Fruit fly (Drosophila melanogaster) whole organism, wandering third instar larva: ENCODE measurements around the gene CG32259.

Experiments used
- Abd-B ChIP-seq: fragments of >200 bp; optimal IDR thresholded peaks from 2 replicates; lab custom pipeline; 2017; ENCODE audit warnings: missing biosample characterization, missing genetic modification characterization
- CG32264 ChIP-seq: fragments of 200-800 bp; sonication (Bioruptor generic); optimal IDR thresholded peaks from 2 replicates; lab custom pipeline; 2016; ENCODE audit warnings: missing biosample characterization, missing genetic modification characterization
- CrebA ChIP-seq: fragments of 200-800 bp; sonication (Bioruptor generic); optimal IDR thresholded peaks from 2 replicates; lab custom pipeline; 2016; ENCODE audit warnings: missing biosample characterization, mild to moderate bottlenecking, missing genetic modification characterization, borderline replicate concordance
- Dfd ChIP-seq: fragments of >200 bp; optimal IDR thresholded peaks from 2 replicates; lab custom pipeline; 2017; ENCODE audit warnings: missing biosample characterization, missing genetic modification characterization
- HLH106 ChIP-seq: fragments of 200-800 bp; optimal IDR thresholded peaks from 3 replicates; lab custom pipeline; 2019; ENCODE audit warnings: missing biosample characterization, mild to moderate bottlenecking, missing genetic modification characterization, moderate library complexity
- Hnf4 ChIP-seq: fragments of 200-800 bp; sonication (Bioruptor generic); optimal IDR thresholded peaks from 2 replicates; lab custom pipeline; 2016; ENCODE audit warnings: missing biosample characterization, mild to moderate bottlenecking, missing genetic modification characterization
- Hr78 ChIP-seq: fragments of >200 bp; optimal IDR thresholded peaks from 2 replicates; lab custom pipeline; 2017; ENCODE audit warnings: missing biosample characterization, missing genetic modification characterization
- Hr83 ChIP-seq: fragments of 200-300 bp; sonication (Bioruptor generic); optimal IDR thresholded peaks from 2 replicates; lab custom pipeline; 2016; ENCODE audit warnings: missing biosample characterization, mild to moderate bottlenecking, missing genetic modification characterization, moderate library complexity; ENCODE audit not compliant: poor library complexity, severe bottlenecking
- Jra ChIP-seq: sonication (Bioruptor generic); optimal IDR thresholded peaks from 2 replicates; lab custom pipeline; 2016; ENCODE audit warnings: missing biosample characterization, missing genetic modification characterization
- Mio ChIP-seq: sonication (Bioruptor generic); optimal IDR thresholded peaks from 2 replicates; lab custom pipeline; 2016; ENCODE audit warnings: missing biosample characterization, missing genetic modification characterization
- Myc ChIP-seq: fragments of >200 bp; optimal IDR thresholded peaks from 2 replicates; lab custom pipeline; 2017
- N ChIP-seq: fragments of >200 bp; optimal IDR thresholded peaks from 2 replicates; lab custom pipeline; 2018; ENCODE audit warnings: missing biosample characterization, missing external identifiers, missing genetic modification characterization
- OdsH ChIP-seq: fragments of 200-800 bp; sonication (Bioruptor generic); optimal IDR thresholded peaks from 2 replicates; lab custom pipeline; 2016; ENCODE audit warnings: missing biosample characterization, mild to moderate bottlenecking, missing genetic modification characterization
- Rel ChIP-seq, 2 experiments: fragments of 200-800 bp; sonication (Bioruptor generic) in 1 of 2; optimal IDR thresholded peaks; 2 replicates in 1 of 2; 3 replicates in 1 of 2; lab custom pipeline; 2016 to 2019; ENCODE audit warnings: mild to moderate bottlenecking in 2 of 2, missing biosample characterization in 2 of 2, missing genetic modification characterization in 2 of 2, moderate library complexity in 1 of 2
- Sp1 ChIP-seq: fragments of 200-800 bp; sonication (Bioruptor generic); optimal IDR thresholded peaks from 3 replicates; lab custom pipeline; 2019; ENCODE audit warnings: missing biosample characterization, mild to moderate bottlenecking, missing genetic modification characterization, moderate library complexity
- Vsx2 ChIP-seq: fragments of 200-300, 225-300 bp; sonication (Bioruptor generic); optimal IDR thresholded peaks from 2 replicates; lab custom pipeline; 2018; ENCODE audit warnings: missing biosample characterization, missing genetic modification characterization; ENCODE audit not compliant: partially characterized antibody
- br ChIP-seq: fragments of 200-800 bp; sonication (Bioruptor generic); optimal IDR thresholded peaks from 2 replicates; lab custom pipeline; 2016; ENCODE audit warnings: missing biosample characterization, missing genetic modification characterization
- brk ChIP-seq: fragments of 200-800 bp; sonication (Bioruptor generic); optimal IDR thresholded peaks from 2 replicates; lab custom pipeline; 2016; ENCODE audit warnings: missing biosample characterization, mild to moderate bottlenecking, missing genetic modification characterization
- dl ChIP-seq, 2 experiments: fragments of 175-275, 200-275 bp in 1 of 2; fragments of 200-275 bp in 1 of 2; sonication (Bioruptor generic); optimal IDR thresholded peaks; lab custom pipeline; 2018; ENCODE audit warnings: mild to moderate bottlenecking in 2 of 2, missing biosample characterization in 2 of 2, missing genetic modification characterization in 2 of 2, moderate library complexity in 2 of 2; ENCODE audit not compliant: partially characterized antibody in 2 of 2, insufficient read depth in 1 of 2
- dmrt93B ChIP-seq: fragments of 200-800 bp; sonication (Bioruptor generic); optimal IDR thresholded peaks from 2 replicates; lab custom pipeline; 2018; ENCODE audit warnings: missing biosample characterization, mild to moderate bottlenecking, missing genetic modification characterization
- dsf ChIP-seq: sonication (Bioruptor generic); optimal IDR thresholded peaks from 2 replicates; lab custom pipeline; 2016; ENCODE audit warnings: missing biosample characterization, missing genetic modification characterization, borderline replicate concordance
- foxo ChIP-seq, 2 experiments: fragments of 200-800 bp; sonication (Bioruptor generic); optimal IDR thresholded peaks; 2 replicates in 1 of 2; 3 replicates in 1 of 2; lab custom pipeline; 2016 to 2017; ENCODE audit warnings: missing biosample characterization in 2 of 2, missing genetic modification characterization in 2 of 2
- fru ChIP-seq: fragments of 200-800 bp; sonication (Bioruptor generic); optimal IDR thresholded peaks from 3 replicates; lab custom pipeline; 2016; ENCODE audit warnings: missing biosample characterization, mild to moderate bottlenecking, missing genetic modification characterization
- h ChIP-seq: fragments of 200-800 bp; sonication (Bioruptor generic); optimal IDR thresholded peaks from 3 replicates; lab custom pipeline; 2016; ENCODE audit warnings: missing biosample characterization, mild to moderate bottlenecking, missing genetic modification characterization
- lola ChIP-seq: fragments of >200 bp; optimal IDR thresholded peaks from 2 replicates; lab custom pipeline; 2017; ENCODE audit warnings: missing biosample characterization, missing genetic modification characterization
- pan ChIP-seq: fragments of >200 bp; optimal IDR thresholded peaks from 2 replicates; lab custom pipeline; 2017
- psq ChIP-seq: fragments of 200-800 bp; sonication (Bioruptor generic); optimal IDR thresholded peaks from 3 replicates; lab custom pipeline; 2017; ENCODE audit warnings: missing biosample characterization, mild to moderate bottlenecking, missing genetic modification characterization, moderate library complexity
- rgr ChIP-seq: fragments of 200-800 bp; sonication (Bioruptor generic); optimal IDR thresholded peaks from 3 replicates; lab custom pipeline; 2016; ENCODE audit warnings: missing biosample characterization, mild to moderate bottlenecking, missing genetic modification characterization
- sv ChIP-seq: fragments of 200-800 bp; sonication (Bioruptor generic); optimal IDR thresholded peaks from 3 replicates; lab custom pipeline; 2016; ENCODE audit warnings: missing biosample characterization, missing genetic modification characterization
- tai ChIP-seq: sonication (Bioruptor generic); optimal IDR thresholded peaks from 2 replicates; lab custom pipeline; 2016; ENCODE audit warnings: missing biosample characterization, missing genetic modification characterization
- woc ChIP-seq: sonication (Bioruptor generic); optimal IDR thresholded peaks from 2 replicates; lab custom pipeline; 2016; ENCODE audit warnings: missing biosample characterization, mild to moderate bottlenecking, missing genetic modification characterization

The CG32259 gene

DNA sequence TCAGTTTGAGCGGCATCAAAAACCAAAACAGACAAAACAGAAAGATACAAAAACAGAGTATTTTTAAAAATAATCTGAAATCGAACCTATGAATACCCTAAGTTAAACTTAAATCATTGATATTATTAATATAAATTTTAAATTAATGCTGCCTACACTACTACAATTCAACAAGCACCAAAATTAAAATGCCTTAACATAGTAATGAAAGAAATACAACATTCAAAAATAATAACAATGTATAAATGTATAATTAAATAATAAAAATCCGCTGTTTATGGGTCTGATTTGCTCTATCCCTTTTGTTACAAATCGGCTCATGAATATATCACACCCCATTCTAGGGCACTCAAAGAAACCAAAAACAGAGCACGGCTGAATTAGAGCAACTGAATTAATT lies 20.1 kb upstream of the CG32259 start:
- TF ChIP-seq br, result no peak
- TF ChIP-seq dmrt93B, result no peak

DNA sequence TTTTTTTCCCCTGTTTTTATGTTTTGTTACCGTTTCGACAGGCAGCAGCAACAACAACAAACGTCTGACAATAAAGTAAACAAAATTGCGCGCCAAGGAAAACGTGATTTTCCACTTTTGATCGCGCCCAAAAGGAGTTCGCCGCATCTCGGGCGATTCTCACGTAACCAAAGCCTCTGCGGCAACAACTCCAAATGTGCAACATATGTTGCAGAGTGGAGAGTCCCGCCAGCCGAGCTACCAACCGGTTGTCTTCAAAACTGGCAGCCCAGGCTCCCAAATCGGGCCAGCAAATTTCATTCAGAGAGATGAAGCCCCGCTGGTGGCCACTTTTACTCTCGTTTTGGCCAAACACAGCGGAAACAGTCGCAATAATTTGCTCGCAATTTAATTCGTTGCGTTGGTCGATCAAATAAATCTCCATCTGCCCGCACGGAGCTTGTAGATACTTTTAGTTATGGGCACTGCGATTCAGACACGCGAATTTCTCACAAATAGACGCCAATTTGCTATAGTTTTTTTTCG lies 13.7 kb upstream of the CG32259 start:
- TF ChIP-seq Vsx2 (GFP tag; lab: Kevin White, UChicago), result peak; percentile 32
- no peak for TF ChIP-seq psq (GFP tag; lab: Kevin White, UChicago)

DNA sequence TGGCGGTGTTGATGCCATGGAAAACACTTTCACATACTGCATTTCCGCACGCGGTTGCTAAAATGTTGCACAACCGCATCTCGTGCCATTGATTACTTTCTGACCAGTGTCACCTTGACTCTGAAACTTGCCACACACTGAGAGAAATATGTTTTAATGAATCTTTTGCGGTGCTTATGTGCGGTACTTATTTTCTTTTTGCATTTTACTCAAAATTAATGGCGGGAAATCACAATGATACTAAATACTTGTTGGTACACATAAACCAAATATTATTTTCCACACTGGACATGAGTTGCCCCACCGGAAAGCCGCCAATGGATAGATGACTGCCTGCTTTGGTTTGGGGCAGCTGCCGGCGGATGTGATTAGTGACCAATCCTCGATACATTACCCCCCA lies 12.4 kb upstream of the CG32259 start:
- TF ChIP-seq lola, result no peak
- TF ChIP-seq Hnf4 (GFP tag; lab: Kevin White, UChicago), result no peak
- TF ChIP-seq dl (GFP tag; optimal IDR thresholded peaks at IDR 0.05; lab: Kevin White, UChicago; ENCODE audit: insufficient read depth in 1 of 2, partially characterized antibody in 2 of 2), result no peak
- no peak for TF ChIP-seq dmrt93B
- TF ChIP-seq Dfd, result no peak
- no peak for TF ChIP-seq tai (GFP tag; lab: Kevin White, UChicago)
- no peak for TF ChIP-seq Abd-B
- no peak for TF ChIP-seq pan
- no peak for TF ChIP-seq Myc
- no peak for TF ChIP-seq HLH106 (tag; lab: Kevin White, UChicago)
- no peak for TF ChIP-seq Mio
- no peak for TF ChIP-seq rgr (GFP tag; lab: Kevin White, UChicago)

DNA sequence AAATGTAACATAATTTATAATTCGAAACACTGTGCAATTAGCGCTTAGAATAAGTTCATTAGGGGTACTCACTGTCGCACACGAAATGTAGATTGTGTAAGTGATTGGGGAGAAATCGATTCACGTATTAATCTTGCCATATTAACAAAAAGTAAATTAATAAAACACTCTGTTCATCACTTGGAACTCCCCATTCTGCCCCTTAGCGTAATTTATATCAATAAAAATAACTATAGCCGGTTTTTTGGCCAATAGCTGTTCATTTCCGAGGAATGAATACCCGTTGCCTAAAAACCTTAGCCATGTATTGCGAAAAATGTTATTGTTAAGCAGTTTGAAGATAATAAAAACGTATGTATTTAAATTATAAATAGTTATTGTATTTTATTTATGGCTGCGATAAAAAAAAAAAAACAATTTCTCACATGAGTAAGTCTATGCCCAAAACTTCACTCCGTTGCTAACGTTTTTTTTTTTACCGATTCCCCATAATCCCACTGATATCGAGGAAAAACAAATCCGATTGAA lies 9.8 kb upstream of the CG32259 start, which contains the start of gene Ugt305A1:
Gene Ugt305A1, plus strand, starts transcription at position 478 of the 528 bp plus-strand sequence.
- TF ChIP-seq Hr83 (GFP tag; lab: Kevin White, UChicago) (no peak), fru (peak; percentile 14), rgr (GFP tag; lab: Kevin White, UChicago) (peak; percentile 37), Hnf4 (GFP tag; lab: Kevin White, UChicago) (no peak), CrebA (GFP tag; lab: Kevin White, UChicago) (no peak)

DNA sequence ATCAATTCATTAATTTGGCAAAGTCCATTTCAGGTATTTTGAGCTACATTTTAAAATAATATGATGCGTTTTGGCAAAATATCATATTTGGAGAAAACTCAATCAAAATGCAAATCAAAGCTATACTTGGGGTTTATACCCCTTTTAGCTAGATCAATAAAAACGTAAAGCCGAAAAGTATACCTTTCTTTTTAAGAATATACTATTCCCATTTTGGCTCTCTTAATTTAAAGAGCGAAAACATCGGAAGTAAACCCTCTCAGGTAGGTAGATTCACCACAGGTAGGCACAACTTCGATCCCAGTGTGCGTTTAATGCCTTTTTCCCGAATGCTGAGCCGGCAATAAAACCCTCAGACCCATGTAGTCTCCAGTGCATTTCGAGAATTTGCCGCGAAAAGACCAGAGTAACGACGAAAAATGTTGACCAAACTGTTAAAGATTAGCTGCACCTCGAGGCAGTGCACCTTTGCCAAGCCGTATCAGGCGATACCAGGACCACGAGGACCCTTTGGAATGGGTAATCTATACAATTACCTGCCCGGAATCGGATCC lies 7.2 kb upstream of the CG32259 start, which contains the start of gene dib:
Gene dib, plus strand, starts transcription at position 372 of the 554 bp plus-strand sequence.
- no peak for TF ChIP-seq fru
- TF ChIP-seq Hr78, result no peak
- no peak for TF ChIP-seq foxo (GFP tag; optimal IDR thresholded peaks at IDR 0.05; lab: Kevin White, UChicago)
- TF ChIP-seq dmrt93B, result no peak
- no peak for TF ChIP-seq rgr (GFP tag; lab: Kevin White, UChicago)
- peak; percentile 35 for TF ChIP-seq Myc
- no peak for TF ChIP-seq HLH106 (tag; lab: Kevin White, UChicago)
- TF ChIP-seq Abd-B, result no peak
- TF ChIP-seq CG32264 (GFP tag; lab: Kevin White, UChicago), result no peak

DNA sequence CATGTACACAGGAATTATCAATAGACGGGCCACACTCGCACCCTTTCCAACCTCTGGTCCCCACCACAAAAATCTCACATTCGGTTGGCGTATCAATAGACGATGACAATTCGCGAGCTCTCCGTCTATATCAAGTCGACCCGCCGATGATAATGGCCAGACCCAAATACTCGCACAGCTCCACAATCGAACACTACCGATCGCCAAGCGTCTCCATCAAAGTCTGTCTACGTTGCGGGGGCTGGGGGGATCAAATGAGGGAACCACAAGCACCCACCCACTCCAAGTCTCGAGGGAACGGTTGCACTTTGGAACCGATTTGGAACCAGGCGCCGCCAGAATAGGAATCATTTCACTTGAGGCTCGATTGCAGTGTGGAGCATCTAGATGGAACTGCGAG lies 801 bp upstream of the CG32259 start:
- TF ChIP-seq Sp1 (GFP tag; lab: Kevin White, UChicago), result no peak
- TF ChIP-seq brk (GFP tag; lab: Kevin White, UChicago), result no peak
- no peak for TF ChIP-seq Hr78
- no peak for TF ChIP-seq sv (GFP tag; lab: Kevin White, UChicago)
- TF ChIP-seq foxo (GFP tag; optimal IDR thresholded peaks at IDR 0.05; lab: Kevin White, UChicago), result no peak
- TF ChIP-seq Abd-B, result no peak
- TF ChIP-seq Jra (GFP tag; lab: Kevin White, UChicago), result no peak
- TF ChIP-seq OdsH, result no peak
- no peak for TF ChIP-seq N (GFP tag; lab: Kevin White, UChicago)
- no peak for TF ChIP-seq Rel (GFP tag; optimal IDR thresholded peaks at IDR 0.05; lab: Kevin White, UChicago)
- TF ChIP-seq Rel (tag; optimal IDR thresholded peaks at IDR 0.05; lab: Kevin White, UChicago), result peak; percentile 81
- no peak for TF ChIP-seq Mio
- no peak for TF ChIP-seq Hr83 (GFP tag; lab: Kevin White, UChicago)
- no peak for TF ChIP-seq Vsx2 (GFP tag; lab: Kevin White, UChicago)
- TF ChIP-seq Hnf4 (GFP tag; lab: Kevin White, UChicago), result peak; percentile 83
- TF ChIP-seq br, result no peak
- TF ChIP-seq dsf, result no peak
- TF ChIP-seq rgr (GFP tag; lab: Kevin White, UChicago), result no peak
- TF ChIP-seq h, result peak; percentile 20
- no peak for TF ChIP-seq pan
- no peak for TF ChIP-seq lola
- TF ChIP-seq woc, result no peak
- TF ChIP-seq HLH106 (tag; lab: Kevin White, UChicago), result no peak
- no peak for TF ChIP-seq tai (GFP tag; lab: Kevin White, UChicago)
- TF ChIP-seq CG32264 (GFP tag; lab: Kevin White, UChicago), result no peak
- no peak for TF ChIP-seq psq (GFP tag; lab: Kevin White, UChicago)
- TF ChIP-seq, all 38 proteins: peak for 3
